Worm (Caenorhabditis elegans) whole organism, L3 larva: ENCODE data around the gene C44B7.5.

ENCODE experiments used
- nhr-11 ChIP-seq: fragments of 150-350 bp; optimal IDR thresholded peaks from 2 replicates; lab custom pipeline; 2014; ENCODE audit warnings: missing biosample characterization, missing genetic modification characterization
- pqm-1 ChIP-seq: fragments of 150-350 bp; optimal IDR thresholded peaks from 2 replicates; lab custom pipeline; 2017; ENCODE audit warnings: missing biosample characterization, missing genetic modification characterization, inconsistent platforms

- TF ChIP-seq nhr-11 (tag; lab: Kevin White, UChicago) (no peak), pqm-1 (peak; percentile 9)
These were observed 46.5 kb upstream of the C44B7.5 start, which contains the start of gene B0252.5 for ce11 chrII:6918862-6919261.
